Worm (Caenorhabditis elegans): ENCODE measurements around the gene nlp-45.

DNA sequence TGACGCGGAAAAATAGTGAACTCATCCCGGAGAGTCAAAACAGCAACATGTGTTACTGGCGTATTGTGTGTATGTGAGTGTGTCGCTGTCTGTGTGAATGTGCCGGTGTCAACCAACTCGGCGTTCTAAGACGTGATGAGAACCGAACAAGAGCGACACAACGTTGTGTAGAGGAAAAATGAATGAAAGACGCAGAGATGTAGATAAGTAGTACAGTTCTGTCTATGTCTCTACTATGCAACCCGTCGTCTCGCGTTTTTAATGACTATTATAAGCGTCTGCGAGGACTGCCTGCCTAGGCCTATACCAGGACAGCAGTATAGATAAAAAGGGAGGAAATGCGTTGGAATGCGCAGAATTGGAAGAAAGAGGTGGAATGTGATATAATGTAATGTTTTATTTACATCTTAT is 50.1 kb downstream of the nlp-45 start:
- TF ChIP-seq hmbx-1 (tag; optimal IDR thresholded peaks at IDR 0.05) (no peak), tra-4 (tag; optimal IDR thresholded peaks at IDR 0.05) (no peak), tbx-11 (GFP tag; IDR thresholded peaks at IDR 0.05) (no peak), ceh-13 (GFP tag; optimal IDR thresholded peaks at IDR 0.05) (no peak), B0310.2 (tag; optimal IDR thresholded peaks at IDR 0.05) (no peak), hnd-1 (tag; optimal IDR thresholded peaks at IDR 0.05) (no peak), pes-1 (GFP tag; IDR thresholded peaks at IDR 0.05) (no peak), flt-1 (GFP tag; IDR thresholded peaks at IDR 0.05) (no peak), scrt-1 (GFP tag; IDR thresholded peaks at IDR 0.05) (no peak)

All from whole organism, early embryonic.